Fruit fly (Drosophila melanogaster): ENCODE measurements around the gene CG31674.

CG31674 gene

DNA sequence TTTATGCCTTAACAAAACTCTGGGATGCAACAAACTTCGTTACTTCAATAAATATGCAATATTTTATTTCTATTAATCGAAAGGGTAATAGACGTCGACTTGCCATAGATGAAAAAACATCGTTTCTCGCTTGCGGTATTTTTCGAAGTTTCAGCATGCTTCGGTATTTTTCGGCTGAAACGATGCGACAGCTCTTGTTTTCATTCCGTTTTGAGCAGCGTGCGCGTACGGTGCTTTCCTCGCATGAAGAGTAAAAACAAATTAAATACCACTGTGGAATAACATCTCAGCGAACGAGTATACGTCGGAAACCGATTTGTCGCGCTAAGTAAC is 33.6 kb upstream of the CG31674 start, which contains the start of gene CG9328 (continued):
- TF ChIP-seq CG3065 (GFP tag; optimal IDR thresholded peaks at IDR 0.05): no peak
- TF ChIP-seq ase (GFP tag; IDR thresholded peaks at IDR 0.05): no peak
- peak; percentile 33 for TF ChIP-seq Lhr (GFP tag; optimal IDR thresholded peaks at IDR 0.05)
- TF ChIP-seq p53 (GFP tag; optimal IDR thresholded peaks at IDR 0.05): no peak
- peak; percentile 5 for TF ChIP-seq CG6813 (GFP tag; optimal IDR thresholded peaks at IDR 0.05)
- TF ChIP-seq CG13624 (GFP tag; optimal IDR thresholded peaks at IDR 0.05): no peak
- no peak for TF ChIP-seq CG2129 (GFP tag; IDR thresholded peaks at IDR 0.05; ENCODE audit: partially characterized antibody)
- TF ChIP-seq onecut (GFP tag; IDR thresholded peaks at IDR 0.05): peak; percentile 51; the same call in 1 of the 2 replicates
- no peak for TF ChIP-seq nau (GFP tag; optimal IDR thresholded peaks at IDR 0.05)
- peak; percentile 91 for TF ChIP-seq Med (GFP tag)
- peak; percentile 61 for TF ChIP-seq lilli (GFP tag; optimal IDR thresholded peaks at IDR 0.05)
- TF ChIP-seq dati (GFP tag; IDR thresholded peaks at IDR 0.05): no peak
- TF ChIP-seq dan (GFP tag; IDR thresholded peaks at IDR 0.05): no peak
- peak; percentile 21 for TF ChIP-seq zf30C (GFP tag; optimal IDR thresholded peaks at IDR 0.05)
- peak; percentile 47 for TF ChIP-seq CG2116 (GFP tag; optimal IDR thresholded peaks at IDR 0.05)
- TF ChIP-seq az2 (GFP tag; optimal IDR thresholded peaks at IDR 0.05): no peak
- TF ChIP-seq lov (optimal IDR thresholded peaks at IDR 0.05): no peak
- TF ChIP-seq lov (GFP tag; IDR thresholded peaks at IDR 0.05): 0 out of 3 replicates have a peak, but pooled peaks have one; percentile 18
- no peak for TF ChIP-seq pb (GFP tag; optimal IDR thresholded peaks at IDR 0.05)
- peak; percentile 58 for TF ChIP-seq CG18262 (tag; optimal IDR thresholded peaks at IDR 0.05)
- peak; percentile 55 for TF ChIP-seq CG1603 (tag; optimal IDR thresholded peaks at IDR 0.05)
- no peak for TF ChIP-seq CG9876 (GFP tag; optimal IDR thresholded peaks at IDR 0.05)
- peak; percentile 44 for TF ChIP-seq CG33213 (GFP tag; optimal IDR thresholded peaks at IDR 0.05)
- TF ChIP-seq run (tag; optimal IDR thresholded peaks at IDR 0.05): no peak
- no peak for TF ChIP-seq CG3838 (GFP tag; optimal IDR thresholded peaks at IDR 0.05)
- TF ChIP-seq CG12744 (GFP tag; optimal IDR thresholded peaks at IDR 0.05): peak; percentile 5
- TF ChIP-seq C15 (GFP tag; IDR thresholded peaks at IDR 0.05): no peak
- peak; percentile 39 for TF ChIP-seq CG4707 (GFP tag; optimal IDR thresholded peaks at IDR 0.05)
- TF ChIP-seq Kr (GFP tag; optimal IDR thresholded peaks at IDR 0.05): peak; percentile 36
- no peak for TF ChIP-seq jing (GFP tag; optimal IDR thresholded peaks at IDR 0.05)
- no peak; the same call in 2 of the 3 replicates for TF ChIP-seq mld (GFP tag; IDR thresholded peaks at IDR 0.05; ENCODE audit: partially characterized antibody)
- no peak for TF ChIP-seq CG4404 (GFP tag; IDR thresholded peaks at IDR 0.05)
- TF ChIP-seq ato (GFP tag; IDR thresholded peaks at IDR 0.05; ENCODE audit: partially characterized antibody): peak; percentile 64
- peak; percentile 55 for TF ChIP-seq dm (GFP tag; optimal IDR thresholded peaks at IDR 0.05)
- TF ChIP-seq al (GFP tag; IDR thresholded peaks at IDR 0.05): no peak
- TF ChIP-seq ham (GFP tag; IDR thresholded peaks at IDR 0.05): no peak
- TF ChIP-seq ewg (GFP tag; optimal IDR thresholded peaks at IDR 0.05): no peak
- TF ChIP-seq CG17359 (tag; optimal IDR thresholded peaks at IDR 0.05): peak; percentile 51
- peak; percentile 56 for TF ChIP-seq NFAT (GFP tag; IDR thresholded peaks at IDR 0.05)
- no peak for TF ChIP-seq CG11560 (tag; IDR thresholded peaks at IDR 0.05)
- peak; percentile 8 for TF ChIP-seq CG10209 (GFP tag; optimal IDR thresholded peaks at IDR 0.05)
- no peak for TF ChIP-seq disco-r (GFP tag; optimal IDR thresholded peaks at IDR 0.05)
- no peak for TF ChIP-seq hb (GFP tag; IDR thresholded peaks at IDR 0.05; ENCODE audit: partially characterized antibody)
- TF ChIP-seq CG12391 (tag; optimal IDR thresholded peaks at IDR 0.05): peak; percentile 39
- peak; percentile 62; the same call in 1 of the 2 replicates for TF ChIP-seq stc (GFP tag; IDR thresholded peaks at IDR 0.05)
- TF ChIP-seq CG2199 (GFP tag; IDR thresholded peaks at IDR 0.05): peak; percentile 82
- TF ChIP-seq CG3407 (GFP tag; optimal IDR thresholded peaks at IDR 0.05): no peak
- no peak for TF ChIP-seq CG1832 (GFP tag; optimal IDR thresholded peaks at IDR 0.05)
- peak; percentile 2 for TF ChIP-seq CG4424 (GFP tag; optimal IDR thresholded peaks at IDR 0.05)
- peak; percentile 44; the same call in 1 of the 3 replicates for TF ChIP-seq HLH4C (GFP tag; IDR thresholded peaks at IDR 0.05; ENCODE audit: partially characterized antibody)
- peak; percentile 10 for TF ChIP-seq bcd (GFP tag; optimal IDR thresholded peaks at IDR 0.05)
- TF ChIP-seq Camta (GFP tag; optimal IDR thresholded peaks at IDR 0.05): peak; percentile 39

Data from whole organism, embryonic.